Fruit fly (Drosophila melanogaster) whole organism: Measurements from ENCODE around the gene CG32650.

Source experiments
- CG8478 ChIP-seq: fragments of >200 bp; optimal IDR thresholded peaks from 2 replicates; lab custom pipeline; 2018; ENCODE audit warnings: inconsistent platforms
- Dll ChIP-seq: fragments of >200 bp; optimal IDR thresholded peaks from 2 replicates; lab custom pipeline; 2017
- EcR ChIP-seq, 2 experiments: fragments of >200 bp; optimal IDR thresholded peaks; 2 replicates each; lab custom pipeline; 2017; ENCODE audit warnings: missing biosample characterization in 2 of 2, missing genetic modification characterization in 2 of 2, missing genetic modification reagents in 2 of 2
- pan ChIP-seq: fragments of >200 bp; optimal IDR thresholded peaks from 2 replicates; lab custom pipeline; 2017
- psq ChIP-seq: fragments of >200 bp; optimal IDR thresholded peaks from 2 replicates; lab custom pipeline; 2017
- usp ChIP-seq: fragments of >200 bp; optimal IDR thresholded peaks from 2 replicates; lab custom pipeline; 2017; ENCODE audit warnings: missing biosample characterization, missing genetic modification characterization, mixed read lengths

CG32650 gene

dm6 chrX:12898569-12898968 lies at the start of gene CG32650:
Gene CG32650 (minus strand): TSS chrX:12898669.
- no peak for TF ChIP-seq psq (lab: Kevin White, UChicago)
- no peak for TF ChIP-seq CG8478
- no peak for TF ChIP-seq Dll (lab: Kevin White, UChicago)
- TF ChIP-seq EcR (GFP tag; optimal IDR thresholded peaks at IDR 0.05; lab: Kevin White, UChicago) = no peak
- no peak for TF ChIP-seq pan (lab: Kevin White, UChicago)
- no peak for TF ChIP-seq usp (GFP tag; lab: Kevin White, UChicago)

- TF ChIP-seq Dll (lab: Kevin White, UChicago) (no peak), psq (lab: Kevin White, UChicago) (no peak), pan (lab: Kevin White, UChicago) (no peak), EcR (GFP tag; optimal IDR thresholded peaks at IDR 0.05; lab: Kevin White, UChicago) (no peak), usp (GFP tag; lab: Kevin White, UChicago) (no peak), CG8478 (no peak)
These were observed 49.2 kb upstream of the CG32650 start for dm6 chrX:12947670-12948069.

- no peak for TF ChIP-seq EcR (GFP tag; optimal IDR thresholded peaks at IDR 0.05; lab: Kevin White, UChicago)
These were observed 41.9 kb upstream of the CG32650 start for dm6 chrX:12940396-12940795.

dm6 chrX:12939951-12940350 lies 41.5 kb upstream of the CG32650 start:
- TF ChIP-seq CG8478 (no peak), psq (lab: Kevin White, UChicago) (no peak), Dll (lab: Kevin White, UChicago) (no peak), pan (lab: Kevin White, UChicago) (no peak), EcR (GFP tag; optimal IDR thresholded peaks at IDR 0.05; lab: Kevin White, UChicago) (no peak), usp (GFP tag; lab: Kevin White, UChicago) (no peak)

- TF ChIP-seq psq (lab: Kevin White, UChicago) = no peak
- TF ChIP-seq CG8478 = no peak
- TF ChIP-seq pan (lab: Kevin White, UChicago) = no peak
- TF ChIP-seq usp (GFP tag; lab: Kevin White, UChicago) = no peak
- TF ChIP-seq EcR (GFP tag; optimal IDR thresholded peaks at IDR 0.05; lab: Kevin White, UChicago) = no peak
These were observed 40.6 kb upstream of the CG32650 start for dm6 chrX:12939021-12939420.

- TF ChIP-seq psq (lab: Kevin White, UChicago) (no peak), EcR (GFP tag; optimal IDR thresholded peaks at IDR 0.05; lab: Kevin White, UChicago) (no peak), Dll (lab: Kevin White, UChicago) (no peak), usp (GFP tag; lab: Kevin White, UChicago) (no peak), pan (lab: Kevin White, UChicago) (no peak), CG8478 (no peak)
These were observed 39.5 kb upstream of the CG32650 start for dm6 chrX:12937825-12938520.

- TF ChIP-seq Dll (lab: Kevin White, UChicago) (no peak), psq (lab: Kevin White, UChicago) (no peak), usp (GFP tag; lab: Kevin White, UChicago) (no peak), CG8478 (no peak), pan (lab: Kevin White, UChicago) (no peak), EcR (GFP tag; optimal IDR thresholded peaks at IDR 0.05; lab: Kevin White, UChicago) (no peak)
These were observed 31.3 kb upstream of the CG32650 start for dm6 chrX:12929817-12930216.

dm6 chrX:12927612-12928011 lies 29.1 kb upstream of the CG32650 start:
- TF ChIP-seq psq (lab: Kevin White, UChicago) (no peak), EcR (GFP tag; optimal IDR thresholded peaks at IDR 0.05; lab: Kevin White, UChicago) (no peak), Dll (lab: Kevin White, UChicago) (no peak), usp (GFP tag; lab: Kevin White, UChicago) (no peak), CG8478 (no peak), pan (lab: Kevin White, UChicago) (no peak)

dm6 chrX:12925426-12926256 lies 27.2 kb upstream of the CG32650 start:
- TF ChIP-seq pan (lab: Kevin White, UChicago) = no peak
- TF ChIP-seq usp (GFP tag; lab: Kevin White, UChicago) = no peak
- no peak for TF ChIP-seq Dll (lab: Kevin White, UChicago)
- no peak for TF ChIP-seq EcR (GFP tag; optimal IDR thresholded peaks at IDR 0.05; lab: Kevin White, UChicago)
- TF ChIP-seq CG8478 = no peak
- no peak for TF ChIP-seq psq (lab: Kevin White, UChicago)

- TF ChIP-seq pan (lab: Kevin White, UChicago) (no peak), EcR (GFP tag; optimal IDR thresholded peaks at IDR 0.05; lab: Kevin White, UChicago) (no peak), Dll (lab: Kevin White, UChicago) (no peak), psq (lab: Kevin White, UChicago) (no peak), CG8478 (no peak), usp (GFP tag; lab: Kevin White, UChicago) (no peak)
These were observed 24.9 kb upstream of the CG32650 start for dm6 chrX:12923258-12923901.

- TF ChIP-seq CG8478 = no peak
- no peak for TF ChIP-seq usp (GFP tag; lab: Kevin White, UChicago)
- no peak for TF ChIP-seq EcR (GFP tag; optimal IDR thresholded peaks at IDR 0.05; lab: Kevin White, UChicago)
- TF ChIP-seq Dll (lab: Kevin White, UChicago) = no peak
- no peak for TF ChIP-seq pan (lab: Kevin White, UChicago)
- no peak for TF ChIP-seq psq (lab: Kevin White, UChicago)
These were observed 23.9 kb upstream of the CG32650 start for dm6 chrX:12922338-12922737.
